Fruit fly (Drosophila melanogaster) whole organism, embryonic: ENCODE data around the gene ninaC.
A peak's percentile ranks its signal among the peaks of the same experiment; 100 is the strongest.

Experiments
- CG11504 ChIP-seq: fragments of 200-800 bp; sonication (Bioruptor generic); optimal IDR thresholded peaks from 3 replicates; lab custom pipeline; 2019; ENCODE audit warnings: missing biosample characterization, mild to moderate bottlenecking, missing genetic modification characterization, moderate library complexity
- CG13424 ChIP-seq: fragments of 200-800 bp; sonication (Bioruptor generic); optimal IDR thresholded peaks from 2 replicates; lab custom pipeline; 2019; ENCODE audit warnings: missing biosample characterization, mild to moderate bottlenecking, missing genetic modification characterization, moderate library complexity
- CG13894 ChIP-seq: fragments of 200-800 bp; sonication (Bioruptor generic); optimal IDR thresholded peaks from 3 replicates; lab custom pipeline; 2018; ENCODE audit warnings: missing biosample characterization, mild to moderate bottlenecking, missing genetic modification characterization, moderate library complexity
- CG14710 ChIP-seq: fragments of 200-800 bp; sonication (Bioruptor generic); optimal IDR thresholded peaks from 3 replicates; lab custom pipeline; 2019; ENCODE audit warnings: missing biosample characterization, mild to moderate bottlenecking, missing genetic modification characterization, moderate library complexity
- CG14965 ChIP-seq: fragments of 200-800 bp; sonication (Bioruptor generic); optimal IDR thresholded peaks from 2 replicates; lab custom pipeline; 2016; ENCODE audit warnings: missing biosample characterization, missing genetic modification characterization, borderline replicate concordance
- CG15073 ChIP-seq: fragments of 200-800 bp; sonication (Bioruptor generic); optimal IDR thresholded peaks from 2 replicates; lab custom pipeline; 2016; ENCODE audit warnings: missing biosample characterization, missing genetic modification characterization
- CG17328 ChIP-seq: fragments of 200-800 bp; sonication (Bioruptor generic); IDR thresholded peaks from 2 replicates; pipeline ENCODE4 v1.3.6; 2022; ENCODE audit warnings: missing biosample characterization, missing genetic modification characterization
- CG17361 ChIP-seq: fragments of 200-800 bp; sonication (Bioruptor generic); IDR thresholded peaks from 3 replicates; pipeline ENCODE4 v1.3.6; 2022; ENCODE audit warnings: missing biosample characterization, missing genetic modification characterization
- CG17385 ChIP-seq: fragments of 200-800 bp; sonication (Bioruptor generic); optimal IDR thresholded peaks from 3 replicates; lab custom pipeline; 2018; ENCODE audit warnings: missing biosample characterization, mild to moderate bottlenecking, missing genetic modification characterization
- CG2678 ChIP-seq: fragments of 200-800 bp; sonication (Bioruptor generic); optimal IDR thresholded peaks from 3 replicates; lab custom pipeline; 2019; ENCODE audit warnings: missing biosample characterization, mild to moderate bottlenecking, missing genetic modification characterization, moderate library complexity
- CG3407 ChIP-seq: fragments of 200-800 bp; sonication (Bioruptor generic); optimal IDR thresholded peaks from 2 replicates; lab custom pipeline; 2018; ENCODE audit warnings: missing biosample characterization, mild to moderate bottlenecking, missing genetic modification characterization
- CG3847 ChIP-seq: fragments of 200-800 bp; sonication (Bioruptor generic); IDR thresholded peaks from 2 replicates; pipeline ENCODE4 v1.3.6; 2022; ENCODE audit warnings: missing biosample characterization, missing genetic modification characterization
- CG4360 ChIP-seq: fragments of 200-800 bp; sonication (Bioruptor generic); IDR thresholded peaks from 2 replicates; pipeline ENCODE4 v1.3.6; 2022; ENCODE audit warnings: missing biosample characterization, missing genetic modification characterization
- CG4707 ChIP-seq: fragments of 200-800 bp; sonication (Bioruptor generic); optimal IDR thresholded peaks from 2 replicates; lab custom pipeline; 2018; ENCODE audit warnings: missing biosample characterization, mild to moderate bottlenecking, missing genetic modification characterization, moderate library complexity
- CG4730 ChIP-seq: fragments of 200-800 bp; sonication (Bioruptor generic); IDR thresholded peaks from 2 replicates; pipeline ENCODE4 v1.3.6; 2022; ENCODE audit warnings: missing biosample characterization, missing genetic modification characterization
- CG8281 ChIP-seq: fragments of 200-800 bp; sonication (Bioruptor generic); optimal IDR thresholded peaks from 2 replicates; lab custom pipeline; 2018; ENCODE audit warnings: missing biosample characterization, mild to moderate bottlenecking, missing genetic modification characterization, moderate library complexity
- CG8290 ChIP-seq, 3 experiments: fragments of 200-800 bp; sonication (Bioruptor generic); optimal IDR thresholded peaks; 2 replicates each; lab custom pipeline; 2016 to 2019; ENCODE audit warnings: missing biosample characterization in 3 of 3, missing genetic modification characterization in 3 of 3, mild to moderate bottlenecking in 2 of 3, moderate library complexity in 1 of 3
- CG8388 ChIP-seq: fragments of 200-800 bp; sonication (Bioruptor generic); optimal IDR thresholded peaks from 2 replicates; lab custom pipeline; 2019; ENCODE audit warnings: missing biosample characterization, mild to moderate bottlenecking, missing genetic modification characterization, moderate library complexity
- D ChIP-seq, 2 experiments: fragments of 200-800 bp in 1 of 2; fragments of >200 bp in 1 of 2; sonication (Bioruptor generic) in 1 of 2; optimal IDR thresholded peaks; 2 replicates in 1 of 2; 3 replicates in 1 of 2; lab custom pipeline; 2017; ENCODE audit warnings: mild to moderate bottlenecking in 1 of 2, missing biosample characterization in 1 of 2, missing genetic modification characterization in 1 of 2, missing genetic modification reagents in 1 of 2
- Dek ChIP-seq: fragments of 200-800 bp; sonication (Bioruptor generic); optimal IDR thresholded peaks from 3 replicates; lab custom pipeline; 2019; ENCODE audit warnings: missing biosample characterization, mild to moderate bottlenecking, missing genetic modification characterization, moderate library complexity
- Ets97D ChIP-seq: fragments of 200-800 bp; sonication (Bioruptor generic); optimal IDR thresholded peaks from 3 replicates; lab custom pipeline; 2016; ENCODE audit warnings: missing biosample characterization, missing genetic modification characterization
- Gug ChIP-seq: fragments of 200-800 bp; sonication (Bioruptor generic); IDR thresholded peaks from 4 replicates; pipeline ENCODE4 v1.3.6; 2022; ENCODE audit warnings: missing biosample characterization, missing genetic modification characterization
- Hr51 ChIP-seq, 2 experiments: fragments of 200-800 bp; sonication (Bioruptor generic); optimal IDR thresholded peaks; 2 replicates in 1 of 2; 3 replicates in 1 of 2; lab custom pipeline; 2016 to 2018; ENCODE audit warnings: missing biosample characterization in 2 of 2, missing genetic modification characterization in 2 of 2, mild to moderate bottlenecking in 1 of 2, moderate library complexity in 1 of 2
- Hr78 ChIP-seq, 2 experiments: fragments of 200-800 bp in 1 of 2; fragments of >200 bp in 1 of 2; sonication (Bioruptor generic) in 1 of 2; optimal IDR thresholded peaks; 2 replicates each; lab custom pipeline; 2017 to 2019; ENCODE audit warnings: missing biosample characterization in 2 of 2, missing genetic modification characterization in 2 of 2, mild to moderate bottlenecking in 1 of 2, moderate library complexity in 1 of 2
- MBD-R2 ChIP-seq: fragments of 200-800 bp; sonication (Bioruptor generic); IDR thresholded peaks from 2 replicates; pipeline ENCODE4 v1.3.6; 2022; ENCODE audit warnings: missing biosample characterization, missing genetic modification characterization
- NK7.1 ChIP-seq: fragments of 200-800 bp; sonication (Bioruptor generic); optimal IDR thresholded peaks from 3 replicates; lab custom pipeline; 2016; ENCODE audit warnings: missing biosample characterization, missing genetic modification characterization
- Opbp ChIP-seq: fragments of 200-800 bp; sonication (Bioruptor generic); IDR thresholded peaks from 3 replicates; pipeline ENCODE4 v1.3.6; 2022; ENCODE audit warnings: missing biosample characterization, missing genetic modification characterization; ENCODE audit not compliant: partially characterized antibody
- Ssrp ChIP-seq: fragments of 200-800 bp; sonication (Bioruptor generic); optimal IDR thresholded peaks from 2 replicates; lab custom pipeline; 2018; ENCODE audit warnings: missing biosample characterization, mild to moderate bottlenecking, missing genetic modification characterization, moderate library complexity
- Tbp ChIP-seq: fragments of >200 bp; optimal IDR thresholded peaks from 2 replicates; lab custom pipeline; 2018; ENCODE audit warnings: missing biosample characterization, missing genetic modification characterization
- Xbp1 ChIP-seq: fragments of 200-800 bp; sonication (Bioruptor generic); optimal IDR thresholded peaks from 3 replicates; lab custom pipeline; 2016; ENCODE audit warnings: missing biosample characterization, mild to moderate bottlenecking, missing genetic modification characterization
- bigmax ChIP-seq: fragments of 200-800 bp; sonication (Bioruptor generic); optimal IDR thresholded peaks from 2 replicates; lab custom pipeline; 2018; ENCODE audit warnings: missing biosample characterization, mild to moderate bottlenecking, missing genetic modification characterization
- chinmo ChIP-seq: fragments of 200-800 bp; sonication (Bioruptor generic); IDR thresholded peaks from 4 replicates; pipeline ENCODE4 v1.3.6; 2022; ENCODE audit warnings: missing biosample characterization, missing genetic modification characterization; ENCODE audit not compliant: partially characterized antibody
- corto ChIP-seq: fragments of 200-800 bp; sonication (Bioruptor generic); optimal IDR thresholded peaks from 2 replicates; lab custom pipeline; 2016; ENCODE audit warnings: missing biosample characterization, mild to moderate bottlenecking, missing genetic modification characterization, moderate library complexity
- ewg ChIP-seq: fragments of 200-800 bp; sonication (Bioruptor generic); optimal IDR thresholded peaks from 3 replicates; lab custom pipeline; 2017; ENCODE audit warnings: mild to moderate bottlenecking, missing biosample characterization, missing genetic modification reagents, missing genetic modification characterization
- ham ChIP-seq: fragments of 200-800 bp; sonication (Bioruptor generic); IDR thresholded peaks from 2 replicates; pipeline ENCODE4 v1.3.6; 2022; ENCODE audit warnings: missing biosample characterization, missing genetic modification characterization
- jing ChIP-seq: fragments of 200-800 bp; sonication (Bioruptor generic); optimal IDR thresholded peaks from 2 replicates; lab custom pipeline; 2018; ENCODE audit warnings: missing biosample characterization, mild to moderate bottlenecking, missing genetic modification characterization
- ken ChIP-seq: fragments of 200-800 bp; sonication (Bioruptor generic); IDR thresholded peaks from 3 replicates; pipeline ENCODE4 v1.3.6; 2022; ENCODE audit warnings: missing biosample characterization, missing genetic modification characterization
- maf-S ChIP-seq: fragments of 200-800 bp; sonication (Bioruptor generic); optimal IDR thresholded peaks from 2 replicates; lab custom pipeline; 2016; ENCODE audit warnings: missing biosample characterization, missing genetic modification characterization
- pfk ChIP-seq: fragments of 200-800 bp; sonication (Bioruptor generic); optimal IDR thresholded peaks from 2 replicates; lab custom pipeline; 2018; ENCODE audit warnings: missing biosample characterization, mild to moderate bottlenecking, missing genetic modification characterization, moderate library complexity
- sd ChIP-seq: fragments of 200-800 bp; sonication (Bioruptor generic); optimal IDR thresholded peaks from 3 replicates; lab custom pipeline; 2018; ENCODE audit warnings: missing biosample characterization, mild to moderate bottlenecking, missing genetic modification characterization, moderate library complexity
- trh ChIP-seq: fragments of 200-800 bp; sonication (Bioruptor generic); optimal IDR thresholded peaks from 2 replicates; lab custom pipeline; 2016; ENCODE audit warnings: missing biosample characterization, missing genetic modification characterization
- tx ChIP-seq: fragments of 200-800 bp; sonication (Bioruptor generic); optimal IDR thresholded peaks from 2 replicates; lab custom pipeline; 2016; ENCODE audit warnings: missing biosample characterization, missing genetic modification characterization
- usp ChIP-seq: fragments of >200 bp; optimal IDR thresholded peaks from 2 replicates; lab custom pipeline; 2017; ENCODE audit warnings: missing biosample characterization, missing genetic modification characterization
- zen ChIP-seq: fragments of 200-800 bp; sonication (Bioruptor generic); optimal IDR thresholded peaks from 3 replicates; lab custom pipeline; 2018; ENCODE audit warnings: missing biosample characterization, mild to moderate bottlenecking, missing genetic modification characterization, moderate library complexity
- zf30C ChIP-seq: fragments of 200-800 bp; sonication (Bioruptor generic); optimal IDR thresholded peaks from 3 replicates; lab custom pipeline; 2018; ENCODE audit warnings: missing biosample characterization, mild to moderate bottlenecking, missing genetic modification characterization

The ninaC gene

DNA sequence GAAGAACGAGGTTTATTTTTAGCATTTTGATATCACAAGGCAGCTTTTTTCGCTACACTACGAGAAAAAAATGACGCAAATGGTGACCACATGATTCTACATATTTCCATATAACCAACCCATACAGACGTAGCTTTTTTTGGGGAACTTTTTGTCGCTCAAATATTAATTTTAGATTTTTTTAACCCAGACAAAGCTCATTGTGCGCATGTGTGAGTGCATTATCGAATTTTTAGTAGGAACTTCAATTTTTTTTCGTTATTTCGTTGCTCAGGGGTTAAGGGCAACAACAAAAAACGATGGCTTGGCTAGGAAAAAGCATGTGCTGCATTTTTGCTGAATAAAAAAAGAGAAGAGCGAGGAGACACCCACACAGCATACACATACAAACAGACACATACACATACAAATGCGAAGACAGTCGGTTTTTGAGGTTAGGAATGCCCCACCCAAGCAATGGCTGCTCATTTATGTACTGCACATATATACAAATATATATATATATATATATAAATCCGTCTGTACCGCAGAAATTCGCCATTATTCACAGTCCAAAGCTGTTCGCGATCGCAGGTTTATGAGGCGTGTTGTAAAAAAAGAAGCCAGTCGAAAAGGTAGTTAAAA, 46.9 kb downstream of the ninaC start (continued):
- TF ChIP-seq MBD-R2 (GFP tag; lab: Robert Waterston, UW): 0 out of 2 replicates have a peak, but pooled peaks have one; percentile 13
- TF ChIP-seq NK7.1: no peak
- no peak for TF ChIP-seq CG8281 (tag; lab: Kevin White, UChicago)
- TF ChIP-seq sd (tag; lab: Kevin White, UChicago): peak; percentile 47
- TF ChIP-seq CG4707 (GFP tag; lab: Kevin White, UChicago): no peak
- TF ChIP-seq Hr78 (GFP tag; optimal IDR thresholded peaks at IDR 0.05; lab: Kevin White, UChicago): no peak
- no peak for TF ChIP-seq D (optimal IDR thresholded peaks at IDR 0.05; lab: Kevin White, UChicago)
- no peak for TF ChIP-seq D (GFP tag; optimal IDR thresholded peaks at IDR 0.05; lab: Kevin White, UChicago)
- TF ChIP-seq Opbp (GFP tag; lab: Robert Waterston, UW): no peak
- 0 out of 4 replicates have a peak, but pooled peaks have one; percentile 29 for TF ChIP-seq chinmo (GFP tag; lab: Robert Waterston, UW)
- TF ChIP-seq CG15073 (GFP tag; lab: Kevin White, UChicago): no peak
- TF ChIP-seq tx (GFP tag; lab: Kevin White, UChicago): no peak
- no peak for TF ChIP-seq Gug
- no peak for TF ChIP-seq maf-S (GFP tag; lab: Kevin White, UChicago)
- no peak for TF ChIP-seq zf30C (GFP tag; lab: Kevin White, UChicago)
- peak; percentile 7 for TF ChIP-seq corto (GFP tag; lab: Kevin White, UChicago)
- peak; percentile 5 for TF ChIP-seq CG11504
- TF ChIP-seq ewg (GFP tag; lab: Kevin White, UChicago): no peak
- TF ChIP-seq CG4360 (GFP tag; lab: Robert Waterston, UW): 0 out of 2 replicates have a peak, but pooled peaks have one; percentile 12
- TF ChIP-seq CG4730 (GFP tag; lab: Robert Waterston, UW): no peak
- peak; percentile 93 for TF ChIP-seq bigmax
- TF ChIP-seq, all 482 proteins: peak for 17

DNA sequence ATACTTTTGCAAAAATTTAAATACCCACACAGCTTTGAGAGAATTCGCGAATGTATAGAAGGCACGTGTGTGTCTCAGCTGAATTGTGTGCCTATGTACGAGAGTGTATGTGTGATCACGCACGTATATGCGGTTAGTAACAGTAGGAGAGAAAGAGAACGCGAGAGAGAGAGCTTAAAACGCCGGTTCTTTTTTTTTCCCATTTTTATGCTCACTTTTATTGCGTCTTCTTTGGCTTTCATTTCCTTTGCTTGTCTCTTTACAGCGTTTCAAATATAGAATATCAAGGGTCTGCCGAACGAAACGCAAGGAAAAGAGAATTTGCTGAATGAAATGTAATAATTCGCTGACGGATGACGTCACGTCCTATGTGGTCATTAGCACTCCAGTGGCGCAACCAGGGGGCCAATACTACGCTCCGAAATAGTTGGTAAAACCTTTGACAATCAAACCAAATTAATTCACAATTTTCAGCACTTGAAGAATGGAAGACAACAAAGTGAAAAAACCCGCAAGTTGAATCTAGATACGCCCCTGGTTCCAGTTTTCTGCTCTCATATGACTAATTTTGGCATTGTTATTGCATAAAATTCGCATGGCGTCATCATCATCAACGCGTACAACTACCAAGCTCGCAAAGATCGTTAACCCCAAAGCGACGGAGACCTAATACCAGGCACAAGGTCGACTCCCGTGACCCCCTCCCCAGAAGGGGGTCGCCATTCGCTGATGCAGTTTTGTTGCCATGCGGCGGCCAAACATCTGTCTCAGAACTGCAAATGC, 47.6 kb downstream of the ninaC start:
- no peak for TF ChIP-seq jing (GFP tag; lab: Kevin White, UChicago)
- TF ChIP-seq CG14965: no peak
- peak; percentile 12 for TF ChIP-seq zen
- 0 out of 2 replicates have a peak, but pooled peaks have one; percentile 34 for TF ChIP-seq CG17328 (GFP tag; lab: Robert Waterston, UW)
- peak; percentile 8 for TF ChIP-seq CG17385 (GFP tag; lab: Kevin White, UChicago)
- peak in 1 of 2 experiments; percentile 39 for TF ChIP-seq Hr51 (GFP tag; optimal IDR thresholded peaks at IDR 0.05; lab: Kevin White, UChicago)
- TF ChIP-seq CG14710 (tag; lab: Kevin White, UChicago): no peak
- TF ChIP-seq CG8388 (GFP tag; lab: Kevin White, UChicago): no peak
- TF ChIP-seq trh (GFP tag; lab: Kevin White, UChicago): no peak
- peak; percentile 26 for TF ChIP-seq CG13424 (tag; lab: Kevin White, UChicago)
- TF ChIP-seq pfk (GFP tag; lab: Kevin White, UChicago): no peak
- no peak for TF ChIP-seq CG3407 (GFP tag; lab: Kevin White, UChicago)
- peak; percentile 69 for TF ChIP-seq Dek
- TF ChIP-seq Xbp1: peak; percentile 43
- no peak for TF ChIP-seq Tbp (GFP tag; lab: Kevin White, UChicago)
- peak; percentile 68 for TF ChIP-seq CG2678 (tag; lab: Kevin White, UChicago)
- no peak for TF ChIP-seq ken (GFP tag; lab: Robert Waterston, UW)
- TF ChIP-seq Ets97D (GFP tag; lab: Kevin White, UChicago): no peak
- no peak for TF ChIP-seq CG17361 (GFP tag; lab: Robert Waterston, UW)
- no peak for TF ChIP-seq usp
- TF ChIP-seq Ssrp (tag; lab: Kevin White, UChicago): no peak
- peak; percentile 29 for TF ChIP-seq CG13894 (tag; lab: Kevin White, UChicago)
- peak; percentile 50; the same call in 1 of the 2 replicates for TF ChIP-seq ham (GFP tag; lab: Robert Waterston, UW)
- TF ChIP-seq CG8290 (GFP tag; optimal IDR thresholded peaks at IDR 0.05; lab: Kevin White, UChicago): no peak
- peak in 1 of 2 experiments; percentile 89 for TF ChIP-seq CG8290 (tag; optimal IDR thresholded peaks at IDR 0.05; lab: Kevin White, UChicago)
- peak; percentile 80 for TF ChIP-seq CG3847 (GFP tag; lab: Robert Waterston, UW)
